Fruit fly (Drosophila melanogaster): ENCODE data around the gene Ankrd49.
A peak's percentile ranks its signal among the peaks of the same experiment; 100 is the strongest.

Ankrd49 gene

dm6 chr2L:14995594-14996463, 11.4 kb downstream of the Ankrd49 start (continued):
- no peak for TF ChIP-seq CG32264 (GFP tag; optimal IDR thresholded peaks at IDR 0.05)
- TF ChIP-seq jim (GFP tag; optimal IDR thresholded peaks at IDR 0.05), result no peak
- peak; percentile 86 for TF ChIP-seq Sp1 (GFP tag; optimal IDR thresholded peaks at IDR 0.05)
- TF ChIP-seq GATAd (GFP tag; optimal IDR thresholded peaks at IDR 0.05), result no peak
- TF ChIP-seq sage (GFP tag; optimal IDR thresholded peaks at IDR 0.05), result peak; percentile 38
- no peak for TF ChIP-seq pan (optimal IDR thresholded peaks at IDR 0.05)

dm6 chr2L:14994834-14995506, 12.3 kb downstream of the Ankrd49 start:
- TF ChIP-seq brk (GFP tag; optimal IDR thresholded peaks at IDR 0.05), result no peak
- no peak for TF ChIP-seq HLH106 (tag; optimal IDR thresholded peaks at IDR 0.05)
- no peak for TF ChIP-seq Dif (GFP tag; optimal IDR thresholded peaks at IDR 0.05; ENCODE audit: partially characterized antibody)
- no peak for TF ChIP-seq Jra (GFP tag; optimal IDR thresholded peaks at IDR 0.05)
- TF ChIP-seq Mio (GFP tag; optimal IDR thresholded peaks at IDR 0.05), result no peak
- no peak for TF ChIP-seq dmrt93B (GFP tag; optimal IDR thresholded peaks at IDR 0.05)
- TF ChIP-seq fru (GFP tag; optimal IDR thresholded peaks at IDR 0.05), result no peak

DNA sequence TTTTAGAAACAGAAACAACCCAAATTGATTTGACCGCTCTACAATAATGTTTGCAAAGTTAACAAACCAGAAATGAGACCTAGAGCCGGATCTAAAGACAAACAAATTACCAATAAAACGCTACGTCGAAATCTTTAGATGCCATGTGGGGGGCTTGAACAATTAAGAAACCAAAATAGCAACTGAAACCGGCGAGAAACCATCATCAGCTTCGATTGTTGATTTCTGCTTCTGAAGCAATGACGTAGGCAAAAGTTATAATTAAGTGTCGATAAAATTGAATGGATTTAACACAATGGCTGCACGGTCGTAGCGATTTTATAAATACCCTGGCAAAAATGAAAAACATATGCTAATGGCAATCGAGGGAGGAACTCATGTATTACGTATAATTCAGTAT, 14.3 kb downstream of the Ankrd49 start:
- no peak for TF ChIP-seq fru (GFP tag; optimal IDR thresholded peaks at IDR 0.05)
- no peak for TF ChIP-seq OdsH (GFP tag; optimal IDR thresholded peaks at IDR 0.05)
- TF ChIP-seq brk (GFP tag; optimal IDR thresholded peaks at IDR 0.05), result no peak
- TF ChIP-seq Myc (optimal IDR thresholded peaks at IDR 0.05), result no peak
- no peak for TF ChIP-seq Hnf4 (GFP tag; optimal IDR thresholded peaks at IDR 0.05)
- TF ChIP-seq rgr (GFP tag; optimal IDR thresholded peaks at IDR 0.05), result no peak
- TF ChIP-seq pan (optimal IDR thresholded peaks at IDR 0.05), result no peak
- TF ChIP-seq Dfd (GFP tag; optimal IDR thresholded peaks at IDR 0.05), result no peak
- no peak for TF ChIP-seq jim (GFP tag; optimal IDR thresholded peaks at IDR 0.05)
- no peak for TF ChIP-seq dl (GFP tag; optimal IDR thresholded peaks at IDR 0.05; ENCODE audit: insufficient read depth in 1 of 2, partially characterized antibody in 2 of 2)
- no peak for TF ChIP-seq lola (GFP tag; optimal IDR thresholded peaks at IDR 0.05)

- TF ChIP-seq tai (GFP tag; optimal IDR thresholded peaks at IDR 0.05), result no peak
- peak; percentile 9 for TF ChIP-seq Myc (optimal IDR thresholded peaks at IDR 0.05)
Observed at dm6 chr2L:14972836-14973235, 34.4 kb downstream of the Ankrd49 start.

DNA sequence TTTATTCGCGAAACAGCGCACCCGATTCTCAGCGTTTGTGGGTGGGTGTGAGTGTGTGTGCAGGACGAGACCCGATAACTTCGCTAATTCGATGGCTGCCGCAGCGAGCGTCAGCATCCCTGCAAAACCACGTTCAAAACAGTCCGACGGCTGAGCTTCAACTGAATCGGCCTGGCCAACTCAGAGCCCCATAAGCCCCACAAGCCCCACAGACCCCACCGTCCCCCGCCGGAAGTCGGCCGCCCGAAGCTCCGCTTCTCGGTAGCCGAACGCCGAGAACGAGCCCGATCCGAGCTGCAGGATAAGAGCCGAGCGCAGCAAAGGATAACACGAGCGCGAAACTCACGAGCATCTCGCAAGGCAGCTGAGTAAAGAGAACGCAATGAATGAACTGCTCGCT, 35.1 kb downstream of the Ankrd49 start, which contains the start of gene side-II:
Gene side-II, minus strand, starts transcription at position 168 of the 400 bp plus-strand sequence.
- TF ChIP-seq dsf (GFP tag; optimal IDR thresholded peaks at IDR 0.05; ENCODE audit: borderline replicate concordance), result no peak
- no peak for TF ChIP-seq psq (GFP tag; optimal IDR thresholded peaks at IDR 0.05)
- no peak for TF ChIP-seq br (GFP tag; optimal IDR thresholded peaks at IDR 0.05)
- TF ChIP-seq foxo (GFP tag; optimal IDR thresholded peaks at IDR 0.05), result no peak
- TF ChIP-seq N (GFP tag; optimal IDR thresholded peaks at IDR 0.05), result no peak
- TF ChIP-seq pan (optimal IDR thresholded peaks at IDR 0.05), result no peak
- TF ChIP-seq lola (GFP tag; optimal IDR thresholded peaks at IDR 0.05), result no peak
- no peak for TF ChIP-seq sage (GFP tag; optimal IDR thresholded peaks at IDR 0.05)
- no peak for TF ChIP-seq Mio (GFP tag; optimal IDR thresholded peaks at IDR 0.05)
- TF ChIP-seq ey (GFP tag; optimal IDR thresholded peaks at IDR 0.05), result no peak
- no peak for TF ChIP-seq rgr (GFP tag; optimal IDR thresholded peaks at IDR 0.05)
